Worm (Caenorhabditis elegans): ENCODE data around the gene Y94H6A.10.

Gene Y94H6A.10

DNA sequence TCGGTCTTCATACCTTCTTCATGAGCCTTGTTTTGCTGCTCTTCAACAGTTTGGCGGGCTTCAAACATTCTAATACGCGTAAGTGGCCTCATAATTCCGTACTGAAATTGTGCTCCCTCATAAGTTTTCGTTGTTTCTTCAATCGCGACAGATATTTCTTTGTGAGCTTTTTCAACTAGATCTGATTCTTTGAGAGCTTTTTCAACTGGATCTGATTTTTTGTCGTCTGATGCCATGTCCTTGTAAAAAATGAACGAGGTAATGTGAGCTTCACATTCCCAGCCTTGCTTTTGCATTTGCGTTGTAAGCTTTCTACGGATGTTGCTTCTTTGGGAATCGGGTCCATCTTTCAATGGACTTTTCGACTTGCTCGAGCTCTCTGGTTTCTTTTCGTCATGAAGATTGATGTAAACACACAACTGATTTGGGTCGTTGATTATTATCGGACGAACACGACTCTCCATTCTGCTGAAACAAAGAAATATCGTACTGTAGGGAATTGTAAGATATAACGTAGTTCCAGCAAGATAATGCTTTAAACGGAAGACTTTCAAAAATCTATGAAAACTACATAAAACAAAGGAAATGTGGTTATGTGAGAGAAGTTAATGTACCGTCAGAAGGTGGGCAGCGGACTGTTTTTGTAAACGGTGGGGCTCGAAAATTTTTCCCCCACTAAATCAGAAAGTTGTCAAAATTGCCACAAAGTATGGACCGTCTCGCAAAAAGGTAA lies at the start of gene Y94H6A.10:
TSS of gene Y94H6A.10 (minus strand) at position 464 of the 733 bp plus-strand sequence.
- TF ChIP-seq pha-4 (tag; optimal IDR thresholded peaks at IDR 0.05) (no peak), unc-62 (GFP tag; optimal IDR thresholded peaks at IDR 0.05) (no peak), tbx-8 (GFP tag; optimal IDR thresholded peaks at IDR 0.05) (no peak), mls-2 (tag; optimal IDR thresholded peaks at IDR 0.05) (no peak), unc-39 (tag; optimal IDR thresholded peaks at IDR 0.05) (no peak), nhr-76 (tag; optimal IDR thresholded peaks at IDR 0.05) (no peak)

DNA sequence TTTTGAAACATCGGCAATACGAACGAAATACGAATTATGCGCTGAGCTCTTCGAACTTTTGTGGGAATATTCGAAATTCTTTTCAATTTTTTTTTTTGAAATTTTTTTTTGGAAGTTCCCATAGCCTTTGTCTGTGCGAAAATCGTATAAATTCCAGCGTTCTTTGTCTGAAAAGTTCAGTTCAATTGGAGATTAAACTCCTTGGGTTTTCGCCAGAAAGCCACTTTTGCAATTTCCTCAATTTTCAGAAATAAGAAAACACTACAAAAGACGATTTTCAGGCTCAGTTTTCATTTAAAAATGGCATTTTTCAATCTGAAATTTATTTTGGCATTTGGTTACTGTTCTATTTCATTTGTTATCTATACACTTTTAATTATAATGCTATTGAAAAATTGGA lies 48.7 kb upstream of the Y94H6A.10 start, which contains the start of gene Y54G2A.38:
TSS of gene Y54G2A.38 (plus strand) at position 301 of the 400 bp plus-strand sequence.
- TF ChIP-seq lin-13 (tag; optimal IDR thresholded peaks at IDR 0.05) (no peak), tbx-8 (GFP tag; optimal IDR thresholded peaks at IDR 0.05) (no peak), ceh-39 (tag; optimal IDR thresholded peaks at IDR 0.05) (no peak)

DNA sequence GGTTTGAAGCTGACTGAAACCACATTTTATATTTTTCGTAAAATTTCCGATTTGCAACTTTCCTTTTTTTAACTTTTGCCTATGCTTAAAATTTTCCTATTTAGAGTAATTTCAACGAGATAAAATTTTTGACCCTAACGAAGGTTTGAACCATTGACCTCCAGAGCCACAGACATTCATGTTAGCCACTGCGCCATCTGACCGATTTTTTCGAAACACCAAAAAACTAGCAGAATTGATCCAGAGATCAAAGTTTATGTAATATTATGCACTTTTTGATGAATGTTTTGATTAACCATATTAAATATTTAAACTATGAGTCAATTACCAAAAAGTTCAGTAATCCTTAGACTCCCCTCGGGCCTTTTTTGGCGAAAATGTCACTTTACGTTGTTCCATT lies 47.6 kb upstream of the Y94H6A.10 start:
- TF ChIP-seq unc-39 (tag; optimal IDR thresholded peaks at IDR 0.05), result no peak
- no peak for TF ChIP-seq ztf-11 (tag; optimal IDR thresholded peaks at IDR 0.05)
- no peak for TF ChIP-seq tbx-8 (GFP tag; optimal IDR thresholded peaks at IDR 0.05)
- TF ChIP-seq snpc-4 (tag; optimal IDR thresholded peaks at IDR 0.05), result no peak
- TF ChIP-seq pha-4 (tag; optimal IDR thresholded peaks at IDR 0.05), result no peak
- TF ChIP-seq ceh-39 (tag; optimal IDR thresholded peaks at IDR 0.05), result no peak
- no peak for TF ChIP-seq mls-2 (tag; optimal IDR thresholded peaks at IDR 0.05)
- no peak for TF ChIP-seq elt-3 (tag; optimal IDR thresholded peaks at IDR 0.05)
- TF ChIP-seq unc-120 (tag; optimal IDR thresholded peaks at IDR 0.05; ENCODE audit: poor library complexity, severe bottlenecking), result no peak
- no peak for TF ChIP-seq cnd-1 (tag; optimal IDR thresholded peaks at IDR 0.05)
- TF ChIP-seq flh-1 (GFP tag; optimal IDR thresholded peaks at IDR 0.05), result no peak
- no peak for TF ChIP-seq hlh-1 (tag; optimal IDR thresholded peaks at IDR 0.05)
- no peak for TF ChIP-seq elt-1 (tag; optimal IDR thresholded peaks at IDR 0.05; ENCODE audit: borderline replicate concordance, insufficient read depth)

DNA sequence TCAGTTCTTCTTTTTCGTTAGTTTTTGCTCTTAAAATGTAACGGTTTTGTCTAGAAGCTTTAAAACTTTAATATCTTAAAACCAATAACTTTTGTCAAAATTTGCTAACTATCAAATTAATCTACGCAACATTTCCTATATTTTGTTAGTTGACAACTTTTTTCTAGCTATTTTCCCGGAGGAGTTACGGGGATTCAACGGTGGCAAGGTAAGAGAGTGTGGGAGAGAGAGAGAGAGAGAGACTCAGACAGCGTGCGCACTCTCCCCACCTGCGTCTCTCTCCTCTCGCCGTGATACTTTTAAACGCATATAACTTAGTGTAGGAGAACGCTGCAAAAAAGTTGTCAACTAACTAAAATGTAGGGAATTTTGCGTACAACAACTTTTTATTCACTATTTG lies 43.1 kb upstream of the Y94H6A.10 start:
- TF ChIP-seq blmp-1 (tag; optimal IDR thresholded peaks at IDR 0.05) (no peak), flh-1 (GFP tag; optimal IDR thresholded peaks at IDR 0.05) (no peak)

DNA sequence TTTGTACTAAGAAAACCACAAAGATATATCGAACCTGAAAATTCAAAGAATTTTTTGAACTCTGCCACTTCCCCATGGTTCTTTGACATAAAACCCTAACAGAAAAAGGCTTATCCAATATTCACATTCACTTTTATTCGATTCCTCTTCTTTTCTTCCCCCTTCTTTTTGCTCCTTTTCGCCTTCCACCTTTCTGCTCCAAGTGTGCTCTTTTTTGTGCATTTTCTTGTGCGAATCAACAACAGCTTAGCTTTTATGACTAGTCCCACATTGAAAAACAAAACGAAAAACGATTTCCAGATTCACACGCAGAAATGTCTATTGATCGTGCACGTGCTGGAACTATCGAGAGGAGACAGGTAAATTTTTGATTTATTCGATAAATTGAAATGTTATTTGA lies 41.1 kb upstream of the Y94H6A.10 start, which contains the start of gene Y54G2A.41:
TSS of gene Y54G2A.41 (plus strand) at position 301 of the 400 bp plus-strand sequence.
- TF ChIP-seq tbx-8 (GFP tag; optimal IDR thresholded peaks at IDR 0.05), result no peak
- no peak for TF ChIP-seq elt-1 (tag; optimal IDR thresholded peaks at IDR 0.05; ENCODE audit: borderline replicate concordance, insufficient read depth)
- TF ChIP-seq flh-1 (GFP tag; optimal IDR thresholded peaks at IDR 0.05), result no peak
- no peak for TF ChIP-seq blmp-1 (tag; optimal IDR thresholded peaks at IDR 0.05)
- no peak for TF ChIP-seq pha-4 (tag; optimal IDR thresholded peaks at IDR 0.05)
- no peak for TF ChIP-seq ces-1 (GFP tag; optimal IDR thresholded peaks at IDR 0.05)
- TF ChIP-seq mab-5 (tag; optimal IDR thresholded peaks at IDR 0.05), result no peak
- no peak for TF ChIP-seq ceh-83 (GFP tag; optimal IDR thresholded peaks at IDR 0.05)
- no peak for TF ChIP-seq M03D4.4 (tag; optimal IDR thresholded peaks at IDR 0.05)
- no peak for TF ChIP-seq nhr-2 (tag; optimal IDR thresholded peaks at IDR 0.05)

DNA sequence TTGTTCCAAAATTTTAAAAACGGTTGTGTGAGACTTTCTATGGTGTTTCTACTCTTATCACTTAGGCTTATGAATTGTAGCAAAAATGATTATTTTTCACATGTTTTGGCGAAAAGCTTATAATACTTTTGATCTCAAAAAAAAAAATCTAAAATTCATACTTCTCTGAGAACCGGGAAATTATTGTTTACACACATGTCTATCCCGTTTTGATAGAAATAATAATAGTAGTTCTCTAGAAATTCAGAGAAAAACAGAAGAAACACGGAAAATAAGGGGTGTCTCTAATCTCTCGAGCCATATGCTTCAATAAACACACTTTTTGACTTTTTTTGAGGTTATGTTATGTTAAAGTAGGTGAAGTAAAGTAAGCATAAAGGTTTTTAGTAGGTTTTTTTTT lies 40.1 kb upstream of the Y94H6A.10 start:
- TF ChIP-seq ceh-39 (tag; optimal IDR thresholded peaks at IDR 0.05), result no peak
- no peak for TF ChIP-seq tbx-8 (GFP tag; optimal IDR thresholded peaks at IDR 0.05)
- TF ChIP-seq nhr-76 (tag; optimal IDR thresholded peaks at IDR 0.05), result no peak
- TF ChIP-seq bed-3 (GFP tag; optimal IDR thresholded peaks at IDR 0.05), result no peak
- TF ChIP-seq mls-2 (tag; optimal IDR thresholded peaks at IDR 0.05), result no peak
- no peak for TF ChIP-seq nhr-28 (tag; optimal IDR thresholded peaks at IDR 0.05)
- no peak for TF ChIP-seq flh-1 (GFP tag; optimal IDR thresholded peaks at IDR 0.05)
- TF ChIP-seq elt-1 (tag; optimal IDR thresholded peaks at IDR 0.05; ENCODE audit: borderline replicate concordance, insufficient read depth), result no peak
- TF ChIP-seq sptf-1 (tag; optimal IDR thresholded peaks at IDR 0.05), result no peak
- no peak for TF ChIP-seq mep-1 (tag; optimal IDR thresholded peaks at IDR 0.05)
- TF ChIP-seq ceh-83 (GFP tag; optimal IDR thresholded peaks at IDR 0.05), result no peak
- TF ChIP-seq lin-32 (GFP tag; optimal IDR thresholded peaks at IDR 0.05), result no peak
- TF ChIP-seq lsy-2 (tag; optimal IDR thresholded peaks at IDR 0.05), result no peak
- TF ChIP-seq drap-1 (GFP tag; optimal IDR thresholded peaks at IDR 0.05), result no peak
- no peak for TF ChIP-seq ceh-43 (GFP tag; optimal IDR thresholded peaks at IDR 0.05)
- TF ChIP-seq nhr-237 (tag; optimal IDR thresholded peaks at IDR 0.05), result no peak
- no peak for TF ChIP-seq unc-39 (tag; optimal IDR thresholded peaks at IDR 0.05)
- no peak for TF ChIP-seq nhr-2 (tag; optimal IDR thresholded peaks at IDR 0.05)
- no peak for TF ChIP-seq ztf-11 (tag; optimal IDR thresholded peaks at IDR 0.05)
- TF ChIP-seq elt-3 (tag; optimal IDR thresholded peaks at IDR 0.05), result no peak
